Fruit fly (Drosophila melanogaster) Kc167 (cell line): Measurements from ENCODE around the gene Gycbeta100B.

Experiments
- Myc ChIP-seq: fragments of >200 bp; optimal IDR thresholded peaks from 2 replicates; lab custom pipeline; 2017; ENCODE audit warnings: missing external identifiers
- Sin3A ChIP-seq: fragments of >200 bp; optimal IDR thresholded peaks from 2 replicates; lab custom pipeline; 2018; ENCODE audit warnings: missing external identifiers
- psq ChIP-seq: fragments of >200 bp; optimal IDR thresholded peaks from 2 replicates; lab custom pipeline; 2017; ENCODE audit warnings: missing external identifiers
- ttk ChIP-seq: sonication (Bioruptor generic); optimal IDR thresholded peaks from 2 replicates; lab custom pipeline; 2017; ENCODE audit warnings: missing external identifiers

DNA sequence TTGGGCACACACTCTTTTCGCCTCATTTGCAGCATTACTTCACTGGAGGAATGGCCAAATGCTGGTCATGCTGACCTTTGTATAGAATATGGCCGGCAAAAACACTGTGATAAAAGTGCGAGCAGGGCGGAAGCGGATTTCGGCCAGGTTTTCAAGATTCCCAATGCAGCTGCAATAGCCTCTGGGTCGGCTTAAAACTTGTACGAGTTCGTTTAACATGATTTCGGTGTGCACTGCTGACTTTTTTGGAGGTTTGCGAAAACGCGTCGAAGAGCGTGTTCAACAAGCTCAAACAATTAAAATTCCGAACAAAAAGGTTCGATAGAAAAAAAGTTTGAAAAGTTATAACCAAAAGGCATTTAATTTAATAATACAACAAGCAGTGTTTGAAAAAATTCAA is 76.4 kb downstream of the Gycbeta100B start, which contains the start of gene chp:
- TF ChIP-seq psq (lab: Kevin White, UChicago), result no peak
- TF ChIP-seq ttk (lab: Kevin White, UChicago), result no peak
- no peak for TF ChIP-seq Sin3A (lab: Kevin White, UChicago)
- TF ChIP-seq Myc (lab: Kevin White, UChicago), result no peak
